Fruit fly (Drosophila melanogaster) whole organism, embryonic: ENCODE data around the gene Slu7.

Experiments
- CG11247 ChIP-seq: fragments of 200-800 bp; sonication (Bioruptor generic); IDR thresholded peaks from 2 replicates; pipeline ENCODE4 v1.3.6; 2022; ENCODE audit warnings: missing biosample characterization, missing genetic modification characterization
- CG12659 ChIP-seq: fragments of 200-800 bp; sonication (Bioruptor generic); optimal IDR thresholded peaks from 3 replicates; lab custom pipeline; 2017; ENCODE audit warnings: mild to moderate bottlenecking, missing biosample characterization, missing genetic modification reagents, missing genetic modification characterization
- CG2875 ChIP-seq: fragments of 200-800 bp; sonication (Bioruptor generic); optimal IDR thresholded peaks from 2 replicates; lab custom pipeline; 2017; ENCODE audit warnings: missing biosample characterization, mild to moderate bottlenecking, missing genetic modification characterization, missing genetic modification reagents
- CG6813 ChIP-seq: fragments of 200-800 bp; sonication (Bioruptor generic); optimal IDR thresholded peaks from 2 replicates; lab custom pipeline; 2017; ENCODE audit warnings: missing biosample characterization, missing genetic modification characterization, mild to moderate bottlenecking, moderate library complexity, missing genetic modification reagents
- CG6854 ChIP-seq: fragments of 200-800 bp; sonication (Bioruptor generic); optimal IDR thresholded peaks from 3 replicates; lab custom pipeline; 2017; ENCODE audit warnings: missing biosample characterization, mild to moderate bottlenecking, missing genetic modification characterization
- D ChIP-seq, 2 experiments: fragments of 200-800 bp in 1 of 2; fragments of >200 bp in 1 of 2; sonication (Bioruptor generic) in 1 of 2; optimal IDR thresholded peaks; 2 replicates in 1 of 2; 3 replicates in 1 of 2; lab custom pipeline; 2017; ENCODE audit warnings: mild to moderate bottlenecking in 1 of 2, missing biosample characterization in 1 of 2, missing genetic modification characterization in 1 of 2, missing genetic modification reagents in 1 of 2
- Rx ChIP-seq: fragments of 200-800 bp; sonication (Bioruptor generic); IDR thresholded peaks from 2 replicates; pipeline ENCODE4 v1.3.6; 2022; ENCODE audit warnings: missing biosample characterization, missing genetic modification characterization
- Stat92E ChIP-seq, 3 experiments: fragments of >200 bp in 2 of 3; fragments of 200-800 bp in 1 of 3; sonication (Bioruptor generic) in 1 of 3; optimal IDR thresholded peaks; 2 replicates each; lab custom pipeline; 2017 to 2019; ENCODE audit warnings: missing biosample characterization in 3 of 3, missing genetic modification characterization in 3 of 3, mild to moderate bottlenecking in 1 of 3, moderate library complexity in 1 of 3
- TFAM ChIP-seq: fragments of 200-800 bp; sonication (Bioruptor generic); optimal IDR thresholded peaks from 2 replicates; lab custom pipeline; 2017; ENCODE audit warnings: missing biosample characterization, missing genetic modification characterization, inconsistent platforms
- ase ChIP-seq: fragments of 200-800 bp; sonication (Bioruptor generic); IDR thresholded peaks from 3 replicates; pipeline ENCODE4 v1.3.6; 2022; ENCODE audit warnings: missing biosample characterization, missing genetic modification characterization
- chn ChIP-seq: fragments of 200-800 bp; sonication (Bioruptor generic); optimal IDR thresholded peaks from 2 replicates; lab custom pipeline; 2016; ENCODE audit warnings: missing biosample characterization, missing genetic modification characterization
- pzg ChIP-seq: fragments of 200-800 bp; sonication (Bioruptor generic); optimal IDR thresholded peaks from 3 replicates; lab custom pipeline; 2018; ENCODE audit warnings: missing biosample characterization, mild to moderate bottlenecking, missing genetic modification characterization, moderate library complexity

DNA sequence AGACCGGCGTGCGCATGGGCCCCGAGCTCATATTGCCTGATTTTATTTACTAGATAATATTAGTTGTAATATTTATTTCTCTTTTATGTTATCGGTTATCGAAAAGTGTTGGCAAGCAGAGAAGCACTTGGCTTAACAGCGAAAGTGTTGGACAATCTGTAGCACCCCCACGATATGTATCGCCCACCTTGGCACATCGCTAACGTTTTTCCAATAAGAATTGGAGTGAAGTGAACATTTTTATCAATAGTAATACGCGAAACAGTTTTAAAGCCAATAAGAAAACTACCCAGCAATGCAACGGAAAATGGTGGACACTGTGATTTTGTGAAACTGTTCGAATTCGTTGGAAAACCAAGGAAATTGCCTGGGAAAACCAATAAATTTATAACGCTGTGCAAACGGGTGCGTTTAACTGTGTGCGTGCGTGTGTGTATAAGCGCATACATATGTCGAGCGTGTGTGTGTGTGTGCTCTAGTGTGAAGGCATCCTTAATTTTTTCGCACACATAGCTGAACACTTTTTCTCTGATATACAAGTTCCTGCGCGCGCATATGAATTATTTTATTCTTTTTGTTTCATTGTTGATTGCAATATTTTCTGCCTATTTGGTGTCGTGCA lies at the start of gene Slu7, which contains the start of gene Pkc98E:
- TF ChIP-seq D (optimal IDR thresholded peaks at IDR 0.05; lab: Kevin White, UChicago) (no peak), D (GFP tag; optimal IDR thresholded peaks at IDR 0.05; lab: Kevin White, UChicago) (no peak), CG6854 (GFP tag; lab: Kevin White, UChicago) (no peak), Stat92E (GFP tag; optimal IDR thresholded peaks at IDR 0.05; lab: Kevin White, UChicago) (peak in 1 of 3 experiments; percentile 28), CG12659 (GFP tag; lab: Kevin White, UChicago) (peak; percentile 89), Rx (GFP tag; lab: Robert Waterston, UW) (no peak), CG6813 (GFP tag; lab: Kevin White, UChicago) (no peak), ase (GFP tag; lab: Robert Waterston, UW) (no peak), chn (GFP tag; lab: Kevin White, UChicago) (peak; percentile 74), TFAM (no peak), CG11247 (GFP tag; lab: Robert Waterston, UW) (peak; percentile 80), pzg (GFP tag; lab: Kevin White, UChicago) (peak; percentile 91), CG2875 (GFP tag; lab: Kevin White, UChicago) (no peak)
